Worm (Caenorhabditis elegans) whole organism, L1 larva: ENCODE data around the gene zak-1.
A peak's percentile ranks its signal among the peaks of the same experiment; 100 is the strongest.

Experiments used
- C04F5.9 ChIP-seq: sonication (generic microtip); optimal IDR thresholded peaks from 2 replicates; lab custom pipeline; 2016; ENCODE audit warnings: missing genetic modification characterization, missing compliant biosample characterization
- C16A3.4 ChIP-seq: fragments of 150-350 bp; optimal IDR thresholded peaks from 2 replicates; lab custom pipeline; 2014; ENCODE audit warnings: missing biosample characterization, missing genetic modification characterization
- C34B4.2 ChIP-seq: sonication (generic microtip); optimal IDR thresholded peaks from 2 replicates; lab custom pipeline; 2017; ENCODE audit warnings: mild to moderate bottlenecking, missing genetic modification characterization, missing compliant biosample characterization
- Y116A8C.19 ChIP-seq: sonication (generic microtip); optimal IDR thresholded peaks from 2 replicates; lab custom pipeline; 2016; ENCODE audit warnings: missing compliant biosample characterization, missing genetic modification characterization, borderline replicate concordance
- alr-1 ChIP-seq: fragments of 200-800 bp; sonication (Bioruptor generic); optimal IDR thresholded peaks from 2 replicates; lab custom pipeline; 2018; ENCODE audit warnings: borderline replicate concordance, mild to moderate bottlenecking, missing genetic modification characterization, missing compliant biosample characterization
- blmp-1 ChIP-seq: fragments of 150-350 bp; optimal IDR thresholded peaks from 2 replicates; lab custom pipeline; 2014; ENCODE audit warnings: missing biosample characterization, missing genetic modification characterization
- ceh-63 ChIP-seq: fragments of 200-800 bp; sonication (Bioruptor generic); optimal IDR thresholded peaks from 2 replicates; lab custom pipeline; 2018; ENCODE audit warnings: mild to moderate bottlenecking, missing genetic modification characterization, missing compliant biosample characterization
- ces-1 ChIP-seq: fragments of 150-350 bp; optimal IDR thresholded peaks from 2 replicates; lab custom pipeline; 2014; ENCODE audit warnings: missing biosample characterization, missing genetic modification reagents, missing genetic modification characterization
- efl-1 ChIP-seq, 4 experiments: fragments of 150-350 bp; optimal IDR thresholded peaks in 3 of 4; peaks in 1 of 4; 1 replicate in 1 of 4; 2 replicates in 3 of 4; lab custom pipeline; 2014; ENCODE audit warnings: missing biosample characterization in 2 of 4, missing genetic modification characterization in 2 of 4, missing genetic modification reagents in 2 of 4
- egl-13 ChIP-seq: sonication (generic microtip); optimal IDR thresholded peaks from 2 replicates; lab custom pipeline; 2016; ENCODE audit warnings: missing genotype, missing genetic modification reagents, missing genetic modification characterization, missing compliant biosample characterization
- egl-27 ChIP-seq, 2 experiments: fragments of 150-350 bp in 1 of 2; sonication (generic microtip); optimal IDR thresholded peaks; 3 replicates each; lab custom pipeline; 2017 to 2018; ENCODE audit warnings: missing biosample characterization in 2 of 2, missing genetic modification characterization in 2 of 2, missing genetic modification reagents in 2 of 2
- ets-5 ChIP-seq: fragments of 200-800 bp; sonication (Bioruptor generic); IDR thresholded peaks from 2 replicates; pipeline ENCODE4 v1.3.6; 2022; ENCODE audit warnings: missing genetic modification characterization, missing compliant biosample characterization
- fkh-10 ChIP-seq: sonication (generic microtip); optimal IDR thresholded peaks from 2 replicates; lab custom pipeline; 2017; ENCODE audit warnings: missing biosample characterization, missing genetic modification reagents, missing genetic modification characterization
- fkh-4 ChIP-seq: sonication (generic microtip); optimal IDR thresholded peaks from 2 replicates; lab custom pipeline; 2016; ENCODE audit warnings: missing compliant biosample characterization, missing genetic modification characterization, borderline replicate concordance
- grh-1 ChIP-seq: fragments of 200-800 bp; sonication (Bioruptor generic); IDR thresholded peaks from 2 replicates; pipeline ENCODE4 v1.3.6; 2022; ENCODE audit warnings: missing genetic modification reagents, missing genetic modification characterization, missing compliant biosample characterization
- hlh-17 ChIP-seq: fragments of 200-800 bp; sonication (Bioruptor generic); optimal IDR thresholded peaks from 2 replicates; lab custom pipeline; 2018; ENCODE audit warnings: missing genetic modification characterization, mild to moderate bottlenecking, missing compliant biosample characterization, moderate library complexity, borderline replicate concordance
- hpl-2 ChIP-seq: fragments of 150-350 bp; optimal IDR thresholded peaks from 2 replicates; lab custom pipeline; 2014; ENCODE audit warnings: missing biosample characterization, missing genetic modification reagents, missing genetic modification characterization
- isw-1 ChIP-seq: fragments of 200-800 bp; sonication (Bioruptor generic); IDR thresholded peaks from 2 replicates; pipeline ENCODE4 v1.3.6; 2022; ENCODE audit warnings: missing genetic modification characterization, missing compliant biosample characterization
- lin-35 ChIP-seq, 2 experiments: fragments of 150-350 bp; optimal IDR thresholded peaks; 2 replicates each; lab custom pipeline; 2014; ENCODE audit warnings: missing biosample characterization in 2 of 2, missing genetic modification characterization in 2 of 2, missing genetic modification reagents in 2 of 2
- lir-3 ChIP-seq: sonication (generic microtip); optimal IDR thresholded peaks from 2 replicates; lab custom pipeline; 2016; ENCODE audit warnings: mild to moderate bottlenecking, missing genetic modification characterization, moderate library complexity, missing compliant biosample characterization; ENCODE audit not compliant: poor library complexity
- mab-9 ChIP-seq: fragments of 200-800 bp; sonication (Bioruptor generic); IDR thresholded peaks from 2 replicates; pipeline ENCODE4 v1.3.6; 2022; ENCODE audit warnings: missing genetic modification reagents, missing genetic modification characterization, missing compliant biosample characterization
- mdl-1 ChIP-seq, 2 experiments: fragments of 150-350 bp; optimal IDR thresholded peaks; 2 replicates each; lab custom pipeline; 2014 to 2017; ENCODE audit warnings: missing biosample characterization in 2 of 2, missing genetic modification characterization in 2 of 2, inconsistent platforms in 1 of 2
- mep-1 ChIP-seq: fragments of 150-350 bp; optimal IDR thresholded peaks from 2 replicates; lab custom pipeline; 2014; ENCODE audit warnings: missing biosample characterization, missing genetic modification characterization
- nhr-11 ChIP-seq: fragments of 150-350 bp; optimal IDR thresholded peaks from 2 replicates; lab custom pipeline; 2014; ENCODE audit warnings: missing biosample characterization, missing genetic modification characterization
- nhr-12 ChIP-seq: sonication (generic microtip); optimal IDR thresholded peaks from 2 replicates; lab custom pipeline; 2017; ENCODE audit warnings: missing biosample characterization, missing genetic modification characterization
- nhr-19 ChIP-seq: fragments of 200-800 bp; sonication (Bioruptor generic); conservative IDR thresholded peaks from 2 replicates; pipeline ENCODE4 v1.3.6; 2022; ENCODE audit warnings: missing genetic modification characterization, missing compliant biosample characterization
- nhr-20 ChIP-seq: sonication (generic microtip); optimal IDR thresholded peaks from 2 replicates; lab custom pipeline; 2016; ENCODE audit warnings: mild to moderate bottlenecking, missing genetic modification characterization, missing compliant biosample characterization
- nhr-237 ChIP-seq: fragments of 150-350 bp; optimal IDR thresholded peaks from 2 replicates; lab custom pipeline; 2014; ENCODE audit warnings: missing biosample characterization, missing genetic modification characterization
- nhr-28 ChIP-seq: fragments of 150-350 bp; optimal IDR thresholded peaks from 2 replicates; lab custom pipeline; 2014; ENCODE audit warnings: missing biosample characterization, missing genetic modification characterization
- nhr-47 ChIP-seq: sonication (generic microtip); optimal IDR thresholded peaks from 2 replicates; lab custom pipeline; 2016; ENCODE audit warnings: mild to moderate bottlenecking, missing genetic modification characterization, moderate library complexity, missing compliant biosample characterization
- nhr-71 ChIP-seq: sonication (generic microtip); optimal IDR thresholded peaks from 2 replicates; lab custom pipeline; 2016; ENCODE audit warnings: mild to moderate bottlenecking, missing genetic modification characterization, moderate library complexity, missing compliant biosample characterization
- nhr-77 ChIP-seq: fragments of 150-350 bp; optimal IDR thresholded peaks from 2 replicates; lab custom pipeline; 2014; ENCODE audit warnings: missing biosample characterization, missing genetic modification characterization
- nhr-84 ChIP-seq: sonication (generic microtip); optimal IDR thresholded peaks from 2 replicates; lab custom pipeline; 2017; ENCODE audit warnings: missing biosample characterization, missing genetic modification characterization
- nhr-85 ChIP-seq: sonication (generic microtip); peaks from one replicate; lab custom pipeline; 2016; ENCODE audit warnings: missing genetic modification characterization, inconsistent platforms, missing compliant biosample characterization
- nhr-90 ChIP-seq: sonication (generic microtip); optimal IDR thresholded peaks from 2 replicates; lab custom pipeline; 2016; ENCODE audit warnings: mild to moderate bottlenecking, missing genetic modification characterization, missing compliant biosample characterization; ENCODE audit not compliant: poor library complexity
- pag-3 ChIP-seq: sonication (generic microtip); optimal IDR thresholded peaks from 2 replicates; lab custom pipeline; 2017; ENCODE audit warnings: missing genetic modification characterization, mild to moderate bottlenecking, missing compliant biosample characterization, antibody characterized with exemption, borderline replicate concordance; ENCODE audit not compliant: insufficient read depth
- pax-3 ChIP-seq: fragments of 200-800 bp; sonication (Bioruptor generic); optimal IDR thresholded peaks from 2 replicates; lab custom pipeline; 2018; ENCODE audit warnings: mild to moderate bottlenecking, missing genetic modification characterization, moderate library complexity, missing compliant biosample characterization
- pqm-1 ChIP-seq: sonication (generic microtip); optimal IDR thresholded peaks from 3 replicates; lab custom pipeline; 2017; ENCODE audit warnings: missing biosample characterization, missing genetic modification characterization
- rnt-1 ChIP-seq: sonication (generic microtip); optimal IDR thresholded peaks from 2 replicates; lab custom pipeline; 2016; ENCODE audit warnings: mild to moderate bottlenecking, missing genetic modification characterization, moderate library complexity, missing compliant biosample characterization
- skn-1 ChIP-seq: fragments of 150-350 bp; optimal IDR thresholded peaks from 2 replicates; lab custom pipeline; 2014; ENCODE audit warnings: missing biosample characterization, missing genetic modification characterization
- snpc-4 ChIP-seq: fragments of 150-350 bp; optimal IDR thresholded peaks from 2 replicates; lab custom pipeline; 2014; ENCODE audit warnings: missing biosample characterization, missing genetic modification characterization
- snu-23 ChIP-seq: sonication (generic microtip); optimal IDR thresholded peaks from 2 replicates; lab custom pipeline; 2016; ENCODE audit warnings: missing genetic modification characterization, missing compliant biosample characterization
- sox-4 ChIP-seq: sonication (generic microtip); optimal IDR thresholded peaks from 2 replicates; lab custom pipeline; 2016; ENCODE audit warnings: missing genetic modification characterization, missing compliant biosample characterization
- sptf-1 ChIP-seq: fragments of 150-350 bp; optimal IDR thresholded peaks from 2 replicates; lab custom pipeline; 2014; ENCODE audit warnings: missing biosample characterization, missing genetic modification characterization
- swsn-7 ChIP-seq: sonication (generic microtip); optimal IDR thresholded peaks from 2 replicates; lab custom pipeline; 2016; ENCODE audit warnings: missing genetic modification characterization, missing compliant biosample characterization
- unc-130 ChIP-seq: fragments of 150-350 bp; optimal IDR thresholded peaks from 2 replicates; lab custom pipeline; 2017; ENCODE audit warnings: missing biosample characterization, missing genetic modification characterization, inconsistent platforms
- unc-86 ChIP-seq: sonication (generic microtip); optimal IDR thresholded peaks from 2 replicates; lab custom pipeline; 2016; ENCODE audit warnings: missing genetic modification characterization, missing compliant biosample characterization
- zip-4 ChIP-seq: fragments of 200-800 bp; sonication (Bioruptor generic); optimal IDR thresholded peaks from 2 replicates; lab custom pipeline; 2018; ENCODE audit warnings: mild to moderate bottlenecking, missing genetic modification characterization, moderate library complexity, missing compliant biosample characterization
- ztf-11 ChIP-seq, 2 experiments: sonication (generic microtip); optimal IDR thresholded peaks; 2 replicates each; lab custom pipeline; 2016 to 2017; ENCODE audit warnings: missing genetic modification characterization in 2 of 2, missing biosample characterization in 1 of 2, missing compliant biosample characterization in 1 of 2
- ztf-4 ChIP-seq: fragments of 150-350 bp; optimal IDR thresholded peaks from 2 replicates; lab custom pipeline; 2014; ENCODE audit warnings: missing biosample characterization, missing genetic modification characterization

zak-1 gene

DNA sequence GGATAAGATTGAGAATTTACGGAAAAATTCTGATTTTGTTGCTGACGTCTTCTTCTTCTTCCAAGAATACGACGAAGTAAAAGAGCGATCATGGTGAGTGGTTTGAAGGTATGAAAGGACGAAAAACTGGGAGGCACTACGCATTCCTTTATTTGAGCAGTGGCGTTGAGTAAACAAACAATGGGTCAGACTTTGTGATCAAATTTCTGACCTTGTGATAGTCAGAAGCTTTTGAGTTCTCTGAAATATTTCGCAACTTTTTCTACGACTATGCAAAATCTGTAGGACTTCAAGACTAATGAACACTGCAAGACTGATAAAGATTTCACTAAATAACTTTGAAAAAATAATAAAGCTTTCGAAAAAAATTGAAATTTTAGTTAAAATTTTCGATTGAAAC lies 39.7 kb downstream of the zak-1 start, which contains the start of gene F28F5.4:
F28F5.4 (minus strand) TSS at position 104 of the 400 bp plus-strand sequence.
- TF ChIP-seq ets-5 (GFP tag; lab: Robert Waterston, UW): no peak
- TF ChIP-seq nhr-85 (tag; lab: Kevin White, UChicago): peak; percentile 16
- TF ChIP-seq nhr-237: no peak
- TF ChIP-seq unc-86 (tag; lab: Kevin White, UChicago): no peak
- TF ChIP-seq alr-1 (tag; lab: Kevin White, UChicago): no peak
- TF ChIP-seq lir-3 (tag; lab: Kevin White, UChicago): no peak
- no peak for TF ChIP-seq efl-1 (optimal IDR thresholded peaks at IDR 0.05; lab: Kevin White, UChicago)
- peak in 1 of 2 experiments; percentile 83 for TF ChIP-seq efl-1 (GFP tag; optimal IDR thresholded peaks at IDR 0.05 in 1 of 2; lab: Kevin White, UChicago)
- TF ChIP-seq snpc-4 (tag; lab: Kevin White, UChicago): no peak
- no peak for TF ChIP-seq rnt-1 (tag; lab: Kevin White, UChicago)
- no peak for TF ChIP-seq mdl-1 (tag; optimal IDR thresholded peaks at IDR 0.05; lab: Kevin White, UChicago)
- no peak for TF ChIP-seq nhr-28

ce11 chrIII:6805397-6805796 lies 51.2 kb downstream of the zak-1 start:
- TF ChIP-seq C16A3.4 (peak; percentile 28), pqm-1 (tag; lab: Kevin White, UChicago) (no peak), nhr-20 (tag; lab: Kevin White, UChicago) (peak; percentile 49), nhr-12 (tag; lab: Kevin White, UChicago) (no peak), nhr-11 (tag; lab: Kevin White, UChicago) (no peak), zip-4 (no peak), snpc-4 (tag; lab: Kevin White, UChicago) (no peak), mep-1 (tag; lab: Kevin White, UChicago) (peak; percentile 46), ztf-11 (tag; optimal IDR thresholded peaks at IDR 0.05; lab: Kevin White, UChicago) (no peak), nhr-84 (tag; lab: Kevin White, UChicago) (no peak), hpl-2 (GFP tag; lab: Kevin White, UChicago) (no peak), egl-13 (no peak), lin-35 (GFP tag; optimal IDR thresholded peaks at IDR 0.05; lab: Kevin White, UChicago) (peak; percentile 6 to 63), nhr-90 (tag; lab: Kevin White, UChicago) (peak; percentile 69), C34B4.2 (tag; lab: Kevin White, UChicago) (no peak), ces-1 (GFP tag; lab: Kevin White, UChicago) (no peak), nhr-71 (tag; lab: Kevin White, UChicago) (peak; percentile 50), grh-1 (GFP tag; lab: Robert Waterston, UW) (no peak), fkh-4 (tag; lab: Kevin White, UChicago) (no peak), mdl-1 (tag; optimal IDR thresholded peaks at IDR 0.05; lab: Kevin White, UChicago) (peak in 1 of 2 experiments; percentile 34), mab-9 (GFP tag; lab: Robert Waterston, UW) (no peak), Y116A8C.19 (tag; lab: Kevin White, UChicago) (no peak), ztf-4 (tag; lab: Kevin White, UChicago) (no peak), nhr-47 (tag; lab: Kevin White, UChicago) (peak; percentile 51), sox-4 (no peak), skn-1 (tag; lab: Kevin White, UChicago) (peak; percentile 18), hlh-17 (GFP tag; lab: Kevin White, UChicago) (no peak), isw-1 (GFP tag; lab: Robert Waterston, UW) (no peak), nhr-77 (tag; lab: Kevin White, UChicago) (no peak), blmp-1 (tag; lab: Kevin White, UChicago) (peak; percentile 6), pax-3 (tag; lab: Kevin White, UChicago) (no peak), nhr-19 (peak; percentile 59), fkh-10 (GFP tag; lab: Kevin White, UChicago) (no peak), swsn-7 (tag; lab: Kevin White, UChicago) (peak; percentile 6), snu-23 (peak; percentile 56), sptf-1 (tag; lab: Kevin White, UChicago) (no peak), efl-1 (optimal IDR thresholded peaks at IDR 0.05; lab: Kevin White, UChicago) (peak; percentile 25 to 34), efl-1 (GFP tag; optimal IDR thresholded peaks at IDR 0.05 in 1 of 2; lab: Kevin White, UChicago) (peak; percentile 14 to 85), nhr-85 (tag; lab: Kevin White, UChicago) (peak; percentile 58), pag-3 (tag; lab: Kevin White, UChicago) (no peak), ceh-63 (GFP tag; lab: Kevin White, UChicago) (no peak), egl-27 (tag; optimal IDR thresholded peaks at IDR 0.05; lab: Kevin White, UChicago) (no peak), unc-130 (tag; lab: Kevin White, UChicago) (peak; percentile 12), C04F5.9 (tag; lab: Kevin White, UChicago) (no peak)
